Fruit fly (Drosophila melanogaster) whole organism, prepupa: Measurements from ENCODE around the gene Lamtor5.

Experiments
- CG3919 ChIP-seq: fragments of 200-800 bp; sonication (Bioruptor generic); optimal IDR thresholded peaks from 3 replicates; lab custom pipeline; 2016; ENCODE audit warnings: missing biosample characterization, missing genetic modification characterization
- CG9139 ChIP-seq: fragments of 200-800 bp; sonication (Bioruptor generic); optimal IDR thresholded peaks from 3 replicates; lab custom pipeline; 2017; ENCODE audit warnings: missing biosample characterization, mild to moderate bottlenecking, missing genetic modification characterization
- Eip75B ChIP-seq: fragments of 200-800 bp; sonication (Bioruptor generic); optimal IDR thresholded peaks from 3 replicates; lab custom pipeline; 2016; ENCODE audit warnings: missing biosample characterization, missing genetic modification characterization
- Eip93F ChIP-seq: fragments of 200-800 bp; sonication (Bioruptor generic); optimal IDR thresholded peaks from 2 replicates; lab custom pipeline; 2016; ENCODE audit warnings: missing biosample characterization, mild to moderate bottlenecking, missing genetic modification characterization
- Lpt ChIP-seq: fragments of 200-800 bp; sonication (Bioruptor generic); optimal IDR thresholded peaks from 3 replicates; lab custom pipeline; 2016; ENCODE audit warnings: missing biosample characterization, missing genetic modification characterization
- OdsH ChIP-seq: fragments of 200-800 bp; sonication (Bioruptor generic); optimal IDR thresholded peaks from 3 replicates; lab custom pipeline; 2016; ENCODE audit warnings: missing biosample characterization, missing genetic modification characterization
- acj6 ChIP-seq: fragments of 200-800 bp; sonication (Bioruptor generic); optimal IDR thresholded peaks from 3 replicates; lab custom pipeline; 2016; ENCODE audit warnings: missing biosample characterization, missing genetic modification characterization
- eg ChIP-seq: fragments of 200-800 bp; sonication (Bioruptor generic); IDR thresholded peaks from 3 replicates; pipeline ENCODE4 v1.3.6; 2022; ENCODE audit warnings: missing biosample characterization, missing genetic modification characterization
- fd59A ChIP-seq: fragments of 200-800 bp; sonication (Bioruptor generic); optimal IDR thresholded peaks from 2 replicates; lab custom pipeline; 2017; ENCODE audit warnings: missing biosample characterization, mild to moderate bottlenecking, missing genetic modification characterization, missing genetic modification reagents

DNA sequence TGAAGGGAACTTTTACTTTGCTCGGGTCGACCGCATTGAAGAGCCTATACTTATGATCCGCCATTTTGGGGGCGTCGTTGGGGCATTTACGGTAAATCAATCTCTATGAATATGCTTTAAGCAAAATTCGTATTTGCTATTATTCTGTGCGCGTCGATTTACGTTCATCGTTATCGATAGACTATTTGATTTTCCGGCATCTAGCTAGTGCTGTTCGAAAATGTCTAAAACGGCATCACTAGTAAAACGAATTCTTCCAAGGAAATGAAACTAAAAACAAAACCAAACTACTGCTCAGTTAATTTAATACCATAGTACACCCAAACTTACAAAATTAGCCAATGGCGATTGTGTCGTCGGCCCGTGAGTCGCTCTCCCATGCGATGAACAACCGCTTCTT is 6.9 kb upstream of the Lamtor5 start, which contains the start of the genes Gcna and MED18:
- TF ChIP-seq Lpt (GFP tag; lab: Kevin White, UChicago) (no peak), OdsH (no peak), CG9139 (GFP tag; lab: Kevin White, UChicago) (no peak), Eip75B (GFP tag; lab: Kevin White, UChicago) (no peak), fd59A (GFP tag; lab: Kevin White, UChicago) (no peak), eg (GFP tag; lab: Robert Waterston, UW) (no peak), CG3919 (GFP tag; lab: Kevin White, UChicago) (no peak), acj6 (GFP tag; lab: Kevin White, UChicago) (no peak), Eip93F (GFP tag; lab: Kevin White, UChicago) (no peak)
